Worm (Caenorhabditis elegans) whole organism, L3 larva: ENCODE data around the gene ZC404.15.

Experiments
- R02D3.7 ChIP-seq: fragments of 150-350 bp; optimal IDR thresholded peaks from 2 replicates; lab custom pipeline; 2014; ENCODE audit warnings: missing biosample characterization, missing genetic modification characterization
- aly-2 ChIP-seq: fragments of 150-350 bp; optimal IDR thresholded peaks from 2 replicates; lab custom pipeline; 2014; ENCODE audit warnings: missing biosample characterization, missing genetic modification characterization
- ceh-16 ChIP-seq: sonication (generic microtip); optimal IDR thresholded peaks from 2 replicates; lab custom pipeline; 2017; ENCODE audit warnings: missing biosample characterization, missing genetic modification characterization
- ceh-28 ChIP-seq: fragments of 150-350 bp; optimal IDR thresholded peaks from 2 replicates; lab custom pipeline; 2014; ENCODE audit warnings: missing biosample characterization, missing genetic modification reagents, missing genetic modification characterization
- ceh-82 ChIP-seq: fragments of 150-350 bp; optimal IDR thresholded peaks from 2 replicates; lab custom pipeline; 2014; ENCODE audit warnings: missing biosample characterization, missing genetic modification characterization
- elt-1 ChIP-seq: fragments of 150-350 bp; optimal IDR thresholded peaks from 2 replicates; lab custom pipeline; 2014; ENCODE audit warnings: missing biosample characterization, missing genetic modification characterization
- elt-2 ChIP-seq: sonication (generic microtip); optimal IDR thresholded peaks from 2 replicates; lab custom pipeline; 2016; ENCODE audit warnings: missing genetic modification reagents, mild to moderate bottlenecking, missing genetic modification characterization, missing compliant biosample characterization
- elt-3 ChIP-seq, 3 experiments: fragments of 150-350 bp in 1 of 3; sonication (generic microtip) in 2 of 3; optimal IDR thresholded peaks; 2 replicates in 2 of 3; 4 replicates in 1 of 3; lab custom pipeline; 2014 to 2017; ENCODE audit warnings: missing biosample characterization in 3 of 3, missing genetic modification characterization in 3 of 3
- eor-1 ChIP-seq, 2 experiments: fragments of 150-350 bp; optimal IDR thresholded peaks; 2 replicates each; lab custom pipeline; 2014 to 2018; ENCODE audit warnings: missing biosample characterization in 2 of 2, missing genetic modification characterization in 2 of 2
- fkh-10 ChIP-seq: sonication (generic microtip); optimal IDR thresholded peaks from 2 replicates; lab custom pipeline; 2017; ENCODE audit warnings: missing biosample characterization, missing genetic modification reagents, missing genetic modification characterization
- fkh-2 ChIP-seq: fragments of 150-350 bp; optimal IDR thresholded peaks from 2 replicates; lab custom pipeline; 2014; ENCODE audit warnings: missing biosample characterization, missing genetic modification reagents, missing genetic modification characterization
- fos-1 ChIP-seq: fragments of 150-350 bp; optimal IDR thresholded peaks from 2 replicates; lab custom pipeline; 2014; ENCODE audit warnings: missing biosample characterization, missing genetic modification characterization
- jun-1 ChIP-seq: fragments of 150-350 bp; optimal IDR thresholded peaks from 2 replicates; lab custom pipeline; 2014; ENCODE audit warnings: missing biosample characterization, missing genetic modification reagents, missing genetic modification characterization
- lin-15B ChIP-seq: fragments of 150-350 bp; optimal IDR thresholded peaks from 2 replicates; lab custom pipeline; 2014; ENCODE audit warnings: missing biosample characterization, missing genetic modification characterization
- lin-39 ChIP-seq: fragments of 150-350 bp; optimal IDR thresholded peaks from 2 replicates; lab custom pipeline; 2018; ENCODE audit warnings: missing biosample characterization, missing genetic modification reagents, missing genetic modification characterization
- lsy-12 ChIP-seq: sonication (generic microtip); optimal IDR thresholded peaks from 2 replicates; lab custom pipeline; 2016; ENCODE audit warnings: mild to moderate bottlenecking, missing genetic modification characterization, missing compliant biosample characterization
- mdl-1 ChIP-seq: fragments of 150-350 bp; optimal IDR thresholded peaks from 2 replicates; lab custom pipeline; 2014; ENCODE audit warnings: missing biosample characterization, missing genetic modification characterization
- nfya-1 ChIP-seq: sonication (generic microtip); optimal IDR thresholded peaks from 2 replicates; lab custom pipeline; 2017; ENCODE audit warnings: missing genetic modification characterization, mild to moderate bottlenecking, missing compliant biosample characterization, antibody characterized with exemption, moderate library complexity; ENCODE audit not compliant: insufficient read depth
- nhr-11 ChIP-seq: fragments of 150-350 bp; optimal IDR thresholded peaks from 2 replicates; lab custom pipeline; 2014; ENCODE audit warnings: missing biosample characterization, missing genetic modification characterization
- nhr-12 ChIP-seq: fragments of 150-350 bp; optimal IDR thresholded peaks from 2 replicates; lab custom pipeline; 2014; ENCODE audit warnings: missing biosample characterization, missing genetic modification characterization
- nhr-23 ChIP-seq: fragments of 150-350 bp; optimal IDR thresholded peaks from 2 replicates; lab custom pipeline; 2014; ENCODE audit warnings: missing biosample characterization, missing genetic modification reagents, missing genetic modification characterization
- nhr-25 ChIP-seq: sonication (generic microtip); optimal IDR thresholded peaks from 2 replicates; lab custom pipeline; 2017; ENCODE audit warnings: missing biosample characterization, missing genetic modification characterization
- nhr-43 ChIP-seq: sonication (generic microtip); optimal IDR thresholded peaks from 2 replicates; lab custom pipeline; 2016; ENCODE audit warnings: mild to moderate bottlenecking, missing genetic modification characterization, missing compliant biosample characterization; ENCODE audit not compliant: poor library complexity, severe bottlenecking
- pha-4 ChIP-seq: fragments of 150-350 bp; optimal IDR thresholded peaks from 2 replicates; lab custom pipeline; 2014; ENCODE audit warnings: missing biosample characterization, missing genetic modification reagents, missing genetic modification characterization
- tbx-2 ChIP-seq: sonication (generic microtip); optimal IDR thresholded peaks from 2 replicates; lab custom pipeline; 2016; ENCODE audit warnings: mild to moderate bottlenecking, missing genetic modification characterization, missing compliant biosample characterization
- unc-39 ChIP-seq: sonication (generic microtip); optimal IDR thresholded peaks from 4 replicates; lab custom pipeline; 2017; ENCODE audit warnings: missing biosample characterization, missing genetic modification characterization
- unc-62 ChIP-seq: fragments of 150-350 bp; sonication (generic microtip); optimal IDR thresholded peaks from 4 replicates; lab custom pipeline; 2014; ENCODE audit warnings: missing biosample characterization, missing genetic modification reagents, missing genetic modification characterization
- zag-1 ChIP-seq: fragments of 150-350 bp; optimal IDR thresholded peaks from 2 replicates; lab custom pipeline; 2014; ENCODE audit warnings: missing biosample characterization, missing genetic modification characterization
- ztf-11 ChIP-seq: fragments of 150-350 bp; optimal IDR thresholded peaks from 2 replicates; lab custom pipeline; 2014; ENCODE audit warnings: missing biosample characterization, missing genetic modification characterization
- ztf-4 ChIP-seq: fragments of 150-350 bp; optimal IDR thresholded peaks from 2 replicates; lab custom pipeline; 2014; ENCODE audit warnings: missing biosample characterization, missing genetic modification characterization

Gene ZC404.15

DNA sequence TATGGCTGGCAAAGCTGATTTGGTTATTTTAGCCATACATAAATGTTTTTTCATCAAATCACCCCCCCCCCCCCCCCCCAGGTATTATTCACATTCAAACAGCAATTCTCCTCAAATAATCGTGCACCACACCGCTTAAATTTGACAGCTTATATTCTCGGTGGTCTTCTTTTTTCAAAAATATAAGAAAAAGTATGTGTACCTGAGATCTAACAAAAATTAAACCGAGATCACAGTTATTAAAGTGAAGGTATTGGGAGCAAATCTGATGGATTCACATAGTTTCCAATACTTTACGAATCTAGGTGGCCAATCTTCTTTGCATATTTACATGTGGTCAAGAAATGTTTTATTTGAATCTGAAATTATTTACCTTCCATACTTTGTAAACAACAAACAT is at the start of gene ZC404.15:
Gene ZC404.15 (plus strand): TSS at position 301 of the 400 bp plus-strand sequence.
- TF ChIP-seq nhr-43 (tag; lab: Kevin White, UChicago) (no peak), jun-1 (tag; lab: Kevin White, UChicago) (no peak), R02D3.7 (tag; lab: Kevin White, UChicago) (no peak), zag-1 (no peak), nhr-11 (no peak), elt-2 (tag; lab: Kevin White, UChicago) (no peak), elt-3 (tag; optimal IDR thresholded peaks at IDR 0.05; lab: Kevin White, UChicago) (no peak), ceh-82 (tag; lab: Kevin White, UChicago) (no peak)

DNA sequence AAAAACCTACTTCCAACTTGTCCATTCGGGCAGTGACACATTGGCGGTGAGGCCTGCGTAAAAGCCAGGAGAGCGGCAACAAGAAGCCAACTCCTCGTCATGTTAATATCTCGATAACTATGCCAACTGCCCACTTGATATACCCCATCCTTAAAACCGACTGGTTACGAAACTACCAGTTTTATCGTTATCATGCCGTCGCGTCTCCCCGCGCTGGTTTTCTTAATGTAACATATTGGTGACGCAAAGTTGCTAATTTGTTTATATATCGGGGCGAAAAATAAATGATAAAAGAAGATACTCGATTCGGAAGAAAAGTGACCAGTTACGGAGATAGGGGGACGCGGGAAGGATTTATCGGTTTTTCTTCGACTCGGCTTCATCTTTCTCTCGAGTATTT is 48.7 kb upstream of the ZC404.15 start, which contains the start of gene grl-9:
Gene grl-9 (minus strand): TSS at position 101 of the 400 bp plus-strand sequence.
- TF ChIP-seq nfya-1 (tag; lab: Kevin White, UChicago) (no peak), pha-4 (no peak), eor-1 (tag; optimal IDR thresholded peaks at IDR 0.05; lab: Kevin White, UChicago) (no peak), nhr-12 (no peak), jun-1 (tag; lab: Kevin White, UChicago) (no peak), ceh-16 (no peak), fkh-10 (no peak), nhr-23 (no peak), ztf-4 (tag; lab: Kevin White, UChicago) (no peak), ztf-11 (no peak), fkh-2 (tag; lab: Kevin White, UChicago) (no peak), aly-2 (tag; lab: Kevin White, UChicago) (no peak), tbx-2 (tag; lab: Kevin White, UChicago) (no peak), fos-1 (tag; lab: Kevin White, UChicago) (no peak), lin-39 (tag; lab: Kevin White, UChicago) (no peak), ceh-28 (tag; lab: Kevin White, UChicago) (no peak), unc-62 (GFP tag; lab: Kevin White, UChicago) (no peak), unc-39 (tag; lab: Kevin White, UChicago) (no peak), lin-15B (no peak)

DNA sequence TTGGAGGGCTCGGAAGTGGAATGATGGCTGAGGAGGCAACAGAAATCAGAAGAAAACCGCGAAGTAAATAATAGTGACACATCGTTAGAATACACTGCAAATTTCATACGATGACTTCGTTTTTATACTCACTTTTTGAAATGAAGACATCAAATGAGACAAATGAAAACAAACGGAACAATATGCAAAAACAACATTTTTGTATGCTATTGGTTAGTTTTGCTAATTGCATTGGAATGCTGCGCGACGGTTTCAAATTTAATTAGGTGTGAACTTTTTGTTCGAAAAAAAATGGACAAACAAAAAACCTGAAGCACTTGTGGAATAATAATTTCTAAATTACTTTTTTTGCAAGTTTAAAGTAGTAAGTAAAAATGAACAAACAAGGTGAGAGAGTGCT is 47.3 kb upstream of the ZC404.15 start, which contains the start of gene grl-8:
Gene grl-8 (minus strand): TSS at position 101 of the 400 bp plus-strand sequence.
- TF ChIP-seq fkh-10 (no peak), tbx-2 (tag; lab: Kevin White, UChicago) (no peak), nfya-1 (tag; lab: Kevin White, UChicago) (no peak), pha-4 (no peak), lsy-12 (tag; lab: Kevin White, UChicago) (no peak)

DNA sequence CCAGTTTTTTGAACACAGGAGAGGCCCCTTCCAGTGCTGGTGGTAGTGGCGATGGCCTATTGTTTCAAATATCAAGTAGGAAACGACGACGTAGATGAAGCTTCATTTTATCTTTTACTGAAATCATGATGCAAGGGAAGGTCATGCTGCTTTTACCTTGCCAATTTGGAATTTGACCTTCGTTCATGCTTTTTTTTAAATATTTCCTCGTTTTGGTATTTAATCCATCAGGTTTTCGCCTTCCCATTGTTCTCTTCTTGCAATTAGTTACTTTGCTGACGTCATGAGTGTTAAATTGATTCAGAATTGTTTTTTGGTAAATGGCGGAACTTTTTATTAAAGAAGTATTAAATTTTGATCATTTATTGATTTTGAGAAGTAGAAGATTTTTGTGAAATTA is 44.2 kb upstream of the ZC404.15 start:
- TF ChIP-seq nhr-25 (tag; lab: Kevin White, UChicago) (peak; percentile 81), ztf-4 (tag; lab: Kevin White, UChicago) (no peak)

DNA sequence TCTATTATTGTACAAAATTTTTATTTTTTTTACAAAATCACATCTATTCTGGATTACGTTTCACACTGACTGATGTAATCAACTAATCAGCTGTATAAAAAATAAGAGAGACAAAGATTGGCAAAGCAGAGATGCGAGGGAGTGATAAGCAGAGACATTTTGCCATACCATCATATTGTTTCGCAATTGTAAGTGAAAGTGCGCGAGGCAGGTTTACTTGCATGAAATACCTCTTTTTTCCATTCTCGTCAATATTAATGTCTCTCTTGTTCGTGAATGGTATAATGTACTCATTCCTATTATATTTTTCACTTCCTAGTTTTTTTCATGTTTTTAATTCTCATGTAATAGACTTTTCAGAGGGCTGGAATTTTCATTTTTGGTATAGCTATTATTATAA is 43.4 kb upstream of the ZC404.15 start:
- TF ChIP-seq lsy-12 (tag; lab: Kevin White, UChicago) (no peak), nhr-25 (tag; lab: Kevin White, UChicago) (peak; percentile 77), elt-1 (peak; percentile 79), nhr-23 (no peak), unc-39 (tag; lab: Kevin White, UChicago) (no peak), lin-39 (tag; lab: Kevin White, UChicago) (no peak)

DNA sequence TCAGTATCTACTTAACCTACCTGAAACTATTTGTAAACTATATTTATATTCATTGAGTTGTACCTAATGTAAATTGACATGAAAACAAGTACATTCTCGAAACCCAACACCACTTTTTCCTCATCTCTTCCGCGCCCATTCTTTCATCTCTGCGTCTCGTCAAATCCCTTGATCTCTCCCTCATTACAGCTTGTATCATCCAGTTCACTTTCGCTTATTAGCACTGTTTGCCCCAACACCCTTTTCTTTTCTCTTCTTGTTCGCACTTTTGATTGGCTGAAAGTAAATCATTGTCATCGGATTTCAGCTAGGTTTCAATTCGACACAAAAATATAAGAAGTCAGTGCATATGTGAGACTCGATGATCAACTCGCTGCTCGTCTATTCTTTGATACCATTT is 35.5 kb upstream of the ZC404.15 start, which contains the start of gene T25F10.3:
Gene T25F10.3 (plus strand): TSS at position 308 of the 400 bp plus-strand sequence.
- TF ChIP-seq nhr-25 (tag; lab: Kevin White, UChicago) (peak; percentile 41), mdl-1 (no peak)
